Worm (Caenorhabditis elegans) whole organism, young adult: ENCODE measurements around the gene Y75B8A.18.

Experiments used
- D2030.7 ChIP-seq: fragments of 200-800 bp; sonication (Bioruptor generic); IDR thresholded peaks from 2 replicates; pipeline ENCODE4 v1.3.6; 2022; ENCODE audit warnings: missing genetic modification reagents, missing genetic modification characterization, missing compliant biosample characterization
- F23B12.7 ChIP-seq: sonication (generic microtip); optimal IDR thresholded peaks from 2 replicates; lab custom pipeline; 2017; ENCODE audit warnings: missing genetic modification characterization, mild to moderate bottlenecking, missing compliant biosample characterization, antibody characterized with exemption, moderate library complexity; ENCODE audit not compliant: insufficient read depth
- F55B11.4 ChIP-seq: sonication (generic microtip); optimal IDR thresholded peaks from 2 replicates; lab custom pipeline; 2016; ENCODE audit warnings: missing compliant biosample characterization, missing genetic modification characterization, borderline replicate concordance; ENCODE audit not compliant: insufficient read depth
- K12H6.12 ChIP-seq: fragments of 200-800 bp; sonication (Bioruptor generic); optimal IDR thresholded peaks from 2 replicates; lab custom pipeline; 2018; ENCODE audit warnings: mild to moderate bottlenecking, missing genetic modification characterization, missing compliant biosample characterization
- Y53G8AR.9 ChIP-seq: fragments of 200-800 bp; sonication (Bioruptor generic); conservative IDR thresholded peaks from 2 replicates; pipeline ENCODE4 v1.3.6; 2022; ENCODE audit warnings: missing genetic modification reagents, missing genetic modification characterization, missing compliant biosample characterization
- aptf-3 ChIP-seq: fragments of 200-800 bp; sonication (Bioruptor generic); IDR thresholded peaks from 2 replicates; pipeline ENCODE4 v1.3.6; 2022; ENCODE audit warnings: missing genetic modification characterization, missing compliant biosample characterization
- atf-7 ChIP-seq: sonication (generic microtip); optimal IDR thresholded peaks from 2 replicates; lab custom pipeline; 2017; ENCODE audit warnings: mild to moderate bottlenecking, missing genetic modification characterization, missing compliant biosample characterization
- attf-3 ChIP-seq: fragments of 200-800 bp; sonication (Bioruptor generic); conservative IDR thresholded peaks from 2 replicates; pipeline ENCODE4 v1.3.6; 2022; ENCODE audit warnings: missing genetic modification reagents, missing genetic modification characterization, missing compliant biosample characterization
- cebp-2 ChIP-seq: fragments of 200-800 bp; sonication (Bioruptor generic); IDR thresholded peaks from 2 replicates; pipeline ENCODE4 v1.3.6; 2022; ENCODE audit warnings: missing genetic modification characterization, missing compliant biosample characterization
- ceh-100 ChIP-seq: fragments of 200-800 bp; sonication (Bioruptor generic); IDR thresholded peaks from 2 replicates; pipeline ENCODE4 v1.3.6; 2022; ENCODE audit warnings: missing genetic modification reagents, missing genetic modification characterization, missing compliant biosample characterization
- ceh-79 ChIP-seq: sonication (generic microtip); optimal IDR thresholded peaks from 2 replicates; lab custom pipeline; 2017; ENCODE audit warnings: mild to moderate bottlenecking, missing genetic modification characterization, missing compliant biosample characterization
- die-1 ChIP-seq: sonication (generic microtip); optimal IDR thresholded peaks from 2 replicates; lab custom pipeline; 2016; ENCODE audit warnings: missing genotype, mild to moderate bottlenecking, missing genetic modification characterization, missing compliant biosample characterization
- dpl-1 ChIP-seq: fragments of 150-350 bp; optimal IDR thresholded peaks from 2 replicates; lab custom pipeline; 2014; ENCODE audit warnings: missing biosample characterization, missing genetic modification reagents, missing genetic modification characterization
- egl-18 ChIP-seq: fragments of 200-800 bp; sonication (Bioruptor generic); IDR thresholded peaks from 2 replicates; pipeline ENCODE4 v1.3.6; 2022; ENCODE audit warnings: missing genetic modification reagents, missing genetic modification characterization, missing compliant biosample characterization
- egl-44 ChIP-seq: fragments of 200-800 bp; sonication (Bioruptor generic); IDR thresholded peaks from 2 replicates; pipeline ENCODE4 v1.3.6; 2022; ENCODE audit warnings: missing genetic modification reagents, missing genetic modification characterization, missing compliant biosample characterization
- fkh-3 ChIP-seq: sonication (generic microtip); optimal IDR thresholded peaks from 2 replicates; lab custom pipeline; 2016; ENCODE audit warnings: mild to moderate bottlenecking, missing genetic modification characterization, missing compliant biosample characterization
- gei-17 ChIP-seq: fragments of 200-800 bp; sonication (Bioruptor generic); optimal IDR thresholded peaks from 2 replicates; lab custom pipeline; 2018; ENCODE audit warnings: mild to moderate bottlenecking, missing genetic modification characterization, missing compliant biosample characterization
- hmg-1.2 ChIP-seq: fragments of 200-800 bp; sonication (Bioruptor generic); IDR thresholded peaks from 2 replicates; pipeline ENCODE4 v1.3.6; 2022; ENCODE audit warnings: missing genetic modification reagents, missing genetic modification characterization, missing compliant biosample characterization
- hmg-20 ChIP-seq: fragments of 200-800 bp; sonication (Bioruptor generic); IDR thresholded peaks from 2 replicates; pipeline ENCODE4 v1.3.6; 2022; ENCODE audit warnings: missing genetic modification reagents, missing genetic modification characterization, missing compliant biosample characterization
- lag-1 ChIP-seq: fragments of 200-800 bp; sonication (Bioruptor generic); IDR thresholded peaks from 2 replicates; pipeline ENCODE4 v1.3.6; 2022; ENCODE audit warnings: missing genetic modification reagents, missing genetic modification characterization, missing compliant biosample characterization
- let-526 ChIP-seq: fragments of 200-800 bp; sonication (Bioruptor generic); IDR thresholded peaks from 2 replicates; pipeline ENCODE4 v1.3.6; 2022; ENCODE audit warnings: missing genetic modification reagents, missing genetic modification characterization, missing compliant biosample characterization
- lin-26 ChIP-seq: fragments of 200-800 bp; sonication (Bioruptor generic); IDR thresholded peaks from 2 replicates; pipeline ENCODE4 v1.3.6; 2022; ENCODE audit warnings: missing genetic modification reagents, missing genetic modification characterization, missing compliant biosample characterization
- lin-40 ChIP-seq: sonication (generic microtip); optimal IDR thresholded peaks from 2 replicates; lab custom pipeline; 2016; ENCODE audit warnings: missing genetic modification characterization, mild to moderate bottlenecking, missing compliant biosample characterization, missing genotype, missing genetic modification reagents
- lin-54 ChIP-seq: fragments of 200-800 bp; sonication (Bioruptor generic); optimal IDR thresholded peaks from 2 replicates; lab custom pipeline; 2018; ENCODE audit warnings: mild to moderate bottlenecking, missing genetic modification characterization, missing compliant biosample characterization
- lir-1 ChIP-seq: fragments of 200-800 bp; sonication (Bioruptor generic); conservative IDR thresholded peaks from 2 replicates; pipeline ENCODE4 v1.3.6; 2022; ENCODE audit warnings: missing genetic modification reagents, missing genetic modification characterization, missing compliant biosample characterization
- madf-3 ChIP-seq: fragments of 200-800 bp; sonication (Bioruptor generic); IDR thresholded peaks from 2 replicates; pipeline ENCODE4 v1.3.6; 2022; ENCODE audit warnings: missing genetic modification reagents, missing genetic modification characterization, missing compliant biosample characterization
- madf-6 ChIP-seq: fragments of 200-800 bp; sonication (Bioruptor generic); IDR thresholded peaks from 2 replicates; pipeline ENCODE4 v1.3.6; 2022; ENCODE audit warnings: missing genetic modification reagents, missing genetic modification characterization, missing compliant biosample characterization
- mcd-1 ChIP-seq: fragments of 200-800 bp; sonication (Bioruptor generic); IDR thresholded peaks from 2 replicates; pipeline ENCODE4 v1.3.6; 2022; ENCODE audit warnings: missing genetic modification reagents, missing genetic modification characterization, missing compliant biosample characterization
- mel-28 ChIP-seq: sonication (generic microtip); optimal IDR thresholded peaks from 2 replicates; lab custom pipeline; 2016; ENCODE audit warnings: borderline replicate concordance, mild to moderate bottlenecking, missing genetic modification characterization, missing compliant biosample characterization
- mxl-1 ChIP-seq: sonication (generic microtip); optimal IDR thresholded peaks from 2 replicates; lab custom pipeline; 2016; ENCODE audit warnings: missing genetic modification characterization, missing compliant biosample characterization
- nhr-179 ChIP-seq: sonication (generic microtip); optimal IDR thresholded peaks from 2 replicates; lab custom pipeline; 2016; ENCODE audit warnings: mild to moderate bottlenecking, missing genetic modification characterization, missing compliant biosample characterization
- rcor-1 ChIP-seq: fragments of 200-800 bp; sonication (Bioruptor generic); IDR thresholded peaks from 2 replicates; pipeline ENCODE4 v1.3.6; 2022; ENCODE audit warnings: missing genetic modification reagents, missing genetic modification characterization, missing compliant biosample characterization
- rpc-1 ChIP-seq, 2 experiments: fragments of 150-350 bp in 1 of 2; sonication (generic microtip) in 1 of 2; optimal IDR thresholded peaks; 2 replicates each; lab custom pipeline; 2014 to 2018; ENCODE audit warnings: missing biosample characterization in 1 of 2, missing genetic modification characterization in 1 of 2, missing genetic modification reagents in 1 of 2, missing genotype in 1 of 2
- sdz-38 ChIP-seq: sonication (generic microtip); optimal IDR thresholded peaks from 2 replicates; lab custom pipeline; 2016; ENCODE audit warnings: missing genotype, missing genetic modification characterization, missing compliant biosample characterization
- sea-2 ChIP-seq: fragments of 200-800 bp; sonication (Bioruptor generic); IDR thresholded peaks from 2 replicates; pipeline ENCODE4 v1.3.6; 2022; ENCODE audit warnings: missing genetic modification characterization, missing compliant biosample characterization
- snpc-1.3 ChIP-seq: sonication (generic microtip); optimal IDR thresholded peaks from 2 replicates; lab custom pipeline; 2017; ENCODE audit warnings: missing genetic modification characterization, mild to moderate bottlenecking, missing compliant biosample characterization, antibody characterized with exemption, moderate library complexity, missing genotype, missing genetic modification reagents; ENCODE audit not compliant: insufficient read depth
- tbp1 ChIP-seq: fragments of 200-800 bp; sonication (Bioruptor generic); optimal IDR thresholded peaks from 2 replicates; lab custom pipeline; 2018; ENCODE audit warnings: mild to moderate bottlenecking, missing genetic modification characterization, missing compliant biosample characterization
- tbx-9 ChIP-seq: sonication (generic microtip); optimal IDR thresholded peaks from 2 replicates; lab custom pipeline; 2016; ENCODE audit warnings: borderline replicate concordance, missing genetic modification characterization, inconsistent platforms, missing compliant biosample characterization
- zfh-2 ChIP-seq: fragments of 200-800 bp; sonication (Bioruptor generic); conservative IDR thresholded peaks from 2 replicates; pipeline ENCODE4 v1.3.6; 2022; ENCODE audit warnings: missing genetic modification reagents, missing genetic modification characterization, missing compliant biosample characterization
- ztf-18 ChIP-seq: sonication (generic microtip); optimal IDR thresholded peaks from 2 replicates; lab custom pipeline; 2016; ENCODE audit warnings: missing genotype, mild to moderate bottlenecking, missing genetic modification characterization, missing compliant biosample characterization
- ztf-25 ChIP-seq: fragments of 200-800 bp; sonication (Bioruptor generic); IDR thresholded peaks from 2 replicates; pipeline ENCODE4 v1.3.6; 2022; ENCODE audit warnings: missing genetic modification reagents, missing genetic modification characterization, missing compliant biosample characterization
- ztf-26 ChIP-seq: sonication (generic microtip); optimal IDR thresholded peaks from 2 replicates; lab custom pipeline; 2017; ENCODE audit warnings: missing genetic modification characterization, missing compliant biosample characterization
- ztf-3 ChIP-seq: fragments of 200-800 bp; sonication (Bioruptor generic); optimal IDR thresholded peaks from 2 replicates; lab custom pipeline; 2018; ENCODE audit warnings: mild to moderate bottlenecking, missing genetic modification characterization, missing compliant biosample characterization

Gene Y75B8A.18

ce11 chrIII:12186111-12186510 is 39.9 kb downstream of the Y75B8A.18 start, which contains the start of gene lury-1:
Gene lury-1, plus strand, starts transcription at chrIII:12186411.
- no peak for TF ChIP-seq madf-3 (GFP tag; lab: Robert Waterston, UW)
- no peak for TF ChIP-seq tbx-9 (tag; lab: Kevin White, UChicago)
- no peak for TF ChIP-seq mel-28 (tag; lab: Kevin White, UChicago)
- TF ChIP-seq egl-18 (GFP tag; lab: Robert Waterston, UW) = no peak
- no peak for TF ChIP-seq Y53G8AR.9
- TF ChIP-seq madf-6 (GFP tag; lab: Robert Waterston, UW) = no peak
- no peak for TF ChIP-seq gei-17
- no peak for TF ChIP-seq nhr-179 (tag; lab: Kevin White, UChicago)
- TF ChIP-seq ceh-79 = no peak

ce11 chrIII:12182919-12183318 is 43.1 kb downstream of the Y75B8A.18 start, which contains the start of gene Y75B8A.10:
Gene Y75B8A.10, minus strand, starts transcription at chrIII:12183019.
- TF ChIP-seq egl-44 (no peak), ztf-18 (tag; lab: Kevin White, UChicago) (no peak), hmg-20 (no peak), lin-54 (GFP tag; lab: Kevin White, UChicago) (no peak), rcor-1 (no peak), dpl-1 (GFP tag; lab: Kevin White, UChicago) (no peak), K12H6.12 (no peak), D2030.7 (GFP tag; lab: Robert Waterston, UW) (no peak), ztf-26 (tag; lab: Kevin White, UChicago) (no peak), tbp1 (GFP tag; lab: Kevin White, UChicago) (no peak), hmg-1.2 (GFP tag; lab: Robert Waterston, UW) (no peak), mcd-1 (GFP tag; lab: Robert Waterston, UW) (no peak), atf-7 (tag; lab: Kevin White, UChicago) (no peak), snpc-1.3 (no peak), ztf-25 (GFP tag; lab: Robert Waterston, UW) (no peak), mxl-1 (tag; lab: Kevin White, UChicago) (no peak), ceh-79 (no peak), lin-26 (GFP tag; lab: Robert Waterston, UW) (no peak), zfh-2 (GFP tag; lab: Robert Waterston, UW) (no peak)

ce11 chrIII:12178121-12178520 is 47.9 kb downstream of the Y75B8A.18 start:
- TF ChIP-seq F55B11.4 (tag; lab: Kevin White, UChicago) = no peak
- TF ChIP-seq sea-2 (GFP tag; lab: Robert Waterston, UW) = no peak
- TF ChIP-seq fkh-3 (tag; lab: Kevin White, UChicago) = no peak
- no peak for TF ChIP-seq F23B12.7 (tag; lab: Kevin White, UChicago)
- TF ChIP-seq tbp1 (GFP tag; lab: Kevin White, UChicago) = no peak
- TF ChIP-seq lin-40 (tag; lab: Kevin White, UChicago) = no peak
- TF ChIP-seq let-526 (GFP tag; lab: Robert Waterston, UW) = no peak
- no peak for TF ChIP-seq sdz-38 (tag; lab: Kevin White, UChicago)
- no peak for TF ChIP-seq ceh-100 (GFP tag; lab: Robert Waterston, UW)
- TF ChIP-seq ztf-3 = no peak
- TF ChIP-seq aptf-3 = no peak
- no peak for TF ChIP-seq die-1 (tag; lab: Kevin White, UChicago)
- TF ChIP-seq lag-1 = no peak
- no peak for TF ChIP-seq cebp-2 (GFP tag; lab: Robert Waterston, UW)
- no peak for TF ChIP-seq rpc-1 (optimal IDR thresholded peaks at IDR 0.05; lab: Kevin White, UChicago)
- no peak for TF ChIP-seq rpc-1 (tag; optimal IDR thresholded peaks at IDR 0.05; lab: Kevin White, UChicago)
- no peak for TF ChIP-seq attf-3
- no peak for TF ChIP-seq lir-1 (GFP tag; lab: Robert Waterston, UW)
